Fruit fly (Drosophila melanogaster) whole organism, embryonic: ENCODE data around the gene His3.3B.

ENCODE experiments used
- Bgb ChIP-seq: fragments of 200-800 bp; sonication (Bioruptor generic); IDR thresholded peaks from 2 replicates; pipeline ENCODE4 v1.3.6; 2022; ENCODE audit warnings: missing biosample characterization, missing genetic modification characterization; ENCODE audit not compliant: partially characterized antibody
- Bteb2 ChIP-seq: fragments of 200-800 bp; sonication (Bioruptor generic); optimal IDR thresholded peaks from 2 replicates; lab custom pipeline; 2016; ENCODE audit warnings: missing biosample characterization, missing genetic modification characterization
- CG11093 ChIP-seq: fragments of 200-800 bp; sonication (Bioruptor generic); IDR thresholded peaks from 3 replicates; pipeline ENCODE4 v1.3.6; 2022; ENCODE audit warnings: missing biosample characterization, missing genetic modification characterization
- CG12071 ChIP-seq: fragments of 200-800 bp; sonication (Bioruptor generic); optimal IDR thresholded peaks from 3 replicates; lab custom pipeline; 2018; ENCODE audit warnings: missing biosample characterization, mild to moderate bottlenecking, missing genetic modification characterization
- CG14050 ChIP-seq: fragments of 200-800 bp; sonication (Bioruptor generic); IDR thresholded peaks from 3 replicates; pipeline ENCODE4 v1.3.6; 2022; ENCODE audit warnings: missing biosample characterization, missing genetic modification characterization
- CG1529 ChIP-seq: fragments of 200-800 bp; sonication (Bioruptor generic); optimal IDR thresholded peaks from 3 replicates; lab custom pipeline; 2018; ENCODE audit warnings: missing biosample characterization, missing genetic modification characterization
- CG17359 ChIP-seq: fragments of 200-800 bp; sonication (Bioruptor generic); optimal IDR thresholded peaks from 3 replicates; lab custom pipeline; 2018; ENCODE audit warnings: missing biosample characterization, mild to moderate bottlenecking, missing genetic modification characterization, moderate library complexity
- CG17612 ChIP-seq: fragments of 200-800 bp; sonication (Bioruptor generic); IDR thresholded peaks from 2 replicates; pipeline ENCODE4 v1.3.6; 2022; ENCODE audit warnings: missing biosample characterization, missing genetic modification characterization
- CG32767 ChIP-seq: fragments of 200-800 bp; sonication (Bioruptor generic); IDR thresholded peaks from 2 replicates; pipeline ENCODE4 v1.3.6; 2022; ENCODE audit warnings: missing biosample characterization, missing genetic modification characterization
- CG34224 ChIP-seq: fragments of 200-800 bp; sonication (Bioruptor generic); IDR thresholded peaks from 3 replicates; pipeline ENCODE4 v1.3.6; 2022; ENCODE audit warnings: missing biosample characterization, missing genetic modification characterization; ENCODE audit not compliant: partially characterized antibody
- CG4328 ChIP-seq: fragments of 200-800 bp; sonication (Bioruptor generic); optimal IDR thresholded peaks from 3 replicates; lab custom pipeline; 2017; ENCODE audit warnings: missing biosample characterization, missing genetic modification reagents, missing genetic modification characterization
- CG4730 ChIP-seq: fragments of 200-800 bp; sonication (Bioruptor generic); IDR thresholded peaks from 2 replicates; pipeline ENCODE4 v1.3.6; 2022; ENCODE audit warnings: missing biosample characterization, missing genetic modification characterization
- CG4854 ChIP-seq: fragments of 200-800 bp; sonication (Bioruptor generic); optimal IDR thresholded peaks from 2 replicates; lab custom pipeline; 2016; ENCODE audit warnings: missing biosample characterization, missing genetic modification characterization, inconsistent platforms
- CG6683 ChIP-seq: fragments of 200-800 bp; sonication (Bioruptor generic); optimal IDR thresholded peaks from 2 replicates; lab custom pipeline; 2017; ENCODE audit warnings: missing biosample characterization, mild to moderate bottlenecking, missing genetic modification characterization, missing genetic modification reagents
- CG7987 ChIP-seq: fragments of 200-800 bp; sonication (Bioruptor generic); optimal IDR thresholded peaks from 2 replicates; lab custom pipeline; 2018; ENCODE audit warnings: missing biosample characterization, mild to moderate bottlenecking, missing genetic modification characterization, moderate library complexity
- Dek ChIP-seq: fragments of 200-800 bp; sonication (Bioruptor generic); optimal IDR thresholded peaks from 3 replicates; lab custom pipeline; 2019; ENCODE audit warnings: missing biosample characterization, mild to moderate bottlenecking, missing genetic modification characterization, moderate library complexity
- Dll ChIP-seq: fragments of 200-800 bp; sonication (Bioruptor generic); IDR thresholded peaks from 4 replicates; pipeline ENCODE4 v1.3.6; 2022; ENCODE audit warnings: missing biosample characterization, missing genetic modification characterization; ENCODE audit not compliant: partially characterized antibody
- Doc3 ChIP-seq: fragments of 200-800 bp; sonication (Bioruptor generic); IDR thresholded peaks from 3 replicates; pipeline ENCODE4 v1.3.6; 2022; ENCODE audit warnings: missing biosample characterization, missing genetic modification characterization; ENCODE audit not compliant: partially characterized antibody
- HLH3B ChIP-seq: fragments of 200-800 bp; sonication (Bioruptor generic); IDR thresholded peaks from 2 replicates; pipeline ENCODE4 v1.3.6; 2022; ENCODE audit warnings: missing biosample characterization, missing genetic modification characterization
- Pdp1 ChIP-seq, 2 experiments: fragments of 200-800 bp; sonication (Bioruptor generic); optimal IDR thresholded peaks; 3 replicates each; lab custom pipeline; 2016; ENCODE audit warnings: missing biosample characterization in 2 of 2, missing genetic modification characterization in 2 of 2, mild to moderate bottlenecking in 1 of 2, moderate library complexity in 1 of 2
- Sox102F ChIP-seq: fragments of 200-800 bp; sonication (Bioruptor generic); optimal IDR thresholded peaks from 2 replicates; lab custom pipeline; 2018; ENCODE audit warnings: missing biosample characterization, mild to moderate bottlenecking, missing genetic modification characterization, moderate library complexity
- Spps ChIP-seq: fragments of 200-800 bp; sonication (Bioruptor generic); optimal IDR thresholded peaks from 2 replicates; lab custom pipeline; 2018; ENCODE audit warnings: missing biosample characterization, mild to moderate bottlenecking, missing genetic modification characterization
- TFAM ChIP-seq: fragments of 200-800 bp; sonication (Bioruptor generic); optimal IDR thresholded peaks from 2 replicates; lab custom pipeline; 2017; ENCODE audit warnings: missing biosample characterization, missing genetic modification characterization, inconsistent platforms
- al ChIP-seq: fragments of 200-800 bp; sonication (Bioruptor generic); IDR thresholded peaks from 2 replicates; pipeline ENCODE4 v1.3.6; 2022; ENCODE audit warnings: missing biosample characterization, missing genetic modification characterization
- ato ChIP-seq: fragments of 200-800 bp; sonication (Bioruptor generic); IDR thresholded peaks from 2 replicates; pipeline ENCODE4 v1.3.6; 2022; ENCODE audit warnings: missing biosample characterization, missing genetic modification characterization; ENCODE audit not compliant: partially characterized antibody
- bcd ChIP-seq: fragments of 200-800 bp; sonication (Bioruptor generic); optimal IDR thresholded peaks from 2 replicates; lab custom pipeline; 2017; ENCODE audit warnings: missing biosample characterization, mild to moderate bottlenecking, missing genetic modification characterization
- bowl ChIP-seq: fragments of 200-800 bp; sonication (Bioruptor generic); IDR thresholded peaks from 2 replicates; pipeline ENCODE4 v1.3.6; 2022; ENCODE audit warnings: missing biosample characterization, missing genetic modification characterization
- cato ChIP-seq: fragments of 200-800 bp; sonication (Bioruptor generic); optimal IDR thresholded peaks from 2 replicates; lab custom pipeline; 2016; ENCODE audit warnings: missing biosample characterization, missing genetic modification characterization, borderline replicate concordance
- chif ChIP-seq, 2 experiments: fragments of 200-800 bp; sonication (Bioruptor generic); optimal IDR thresholded peaks; 3 replicates each; lab custom pipeline; 2016; ENCODE audit warnings: missing biosample characterization in 2 of 2, missing genetic modification characterization in 2 of 2
- ci ChIP-seq: fragments of 200-800 bp; sonication (Bioruptor generic); IDR thresholded peaks from 3 replicates; pipeline ENCODE4 v1.3.6; 2022; ENCODE audit warnings: missing biosample characterization, missing genetic modification characterization
- dm ChIP-seq: fragments of 200-800 bp; sonication (Bioruptor generic); optimal IDR thresholded peaks from 3 replicates; lab custom pipeline; 2016; ENCODE audit warnings: missing biosample characterization, missing genetic modification characterization
- en ChIP-seq: fragments of 200-800 bp; sonication (Bioruptor generic); optimal IDR thresholded peaks from 2 replicates; lab custom pipeline; 2016; ENCODE audit warnings: missing biosample characterization, missing genetic modification characterization
- ftz-f1 ChIP-seq: fragments of 200-800 bp; sonication (Bioruptor generic); optimal IDR thresholded peaks from 2 replicates; lab custom pipeline; 2016; ENCODE audit warnings: missing biosample characterization, missing genetic modification characterization
- gce ChIP-seq: fragments of 200-800 bp; sonication (Bioruptor generic); IDR thresholded peaks from 3 replicates; pipeline ENCODE4 v1.3.6; 2022; ENCODE audit warnings: missing biosample characterization, missing genetic modification characterization
- hbn ChIP-seq: fragments of 200-800 bp; sonication (Bioruptor generic); IDR thresholded peaks from 2 replicates; pipeline ENCODE4 v1.3.6; 2022; ENCODE audit warnings: missing biosample characterization, missing genetic modification characterization; ENCODE audit not compliant: partially characterized antibody
- ken ChIP-seq: fragments of 200-800 bp; sonication (Bioruptor generic); IDR thresholded peaks from 3 replicates; pipeline ENCODE4 v1.3.6; 2022; ENCODE audit warnings: missing biosample characterization, missing genetic modification characterization
- lbe ChIP-seq: fragments of 200-800 bp; sonication (Bioruptor generic); optimal IDR thresholded peaks from 2 replicates; lab custom pipeline; 2016; ENCODE audit warnings: missing biosample characterization, mild to moderate bottlenecking, missing genetic modification characterization
- lov ChIP-seq, 2 experiments: fragments of 200-800 bp in 1 of 2; fragments of >200 bp in 1 of 2; sonication (Bioruptor generic) in 1 of 2; IDR thresholded peaks in 1 of 2; optimal IDR thresholded peaks in 1 of 2; 2 replicates in 1 of 2; 3 replicates in 1 of 2; pipeline versions ENCODE4 v1.3.6 to Lab custom; 2017 to 2022; ENCODE audit warnings: missing biosample characterization in 1 of 2, missing genetic modification characterization in 1 of 2
- nau ChIP-seq: fragments of 200-800 bp; sonication (Bioruptor generic); optimal IDR thresholded peaks from 3 replicates; lab custom pipeline; 2017; ENCODE audit warnings: missing biosample characterization, mild to moderate bottlenecking, missing genetic modification characterization, missing genetic modification reagents
- nom ChIP-seq: fragments of 200-800 bp; sonication (Bioruptor generic); optimal IDR thresholded peaks from 2 replicates; lab custom pipeline; 2017; ENCODE audit warnings: missing biosample characterization, missing genetic modification characterization, mild to moderate bottlenecking, moderate library complexity, missing genetic modification reagents
- peb ChIP-seq: fragments of 200-800 bp; sonication (Bioruptor generic); IDR thresholded peaks from 2 replicates; pipeline ENCODE4 v1.3.6; 2022; ENCODE audit warnings: missing biosample characterization, missing genetic modification characterization
- pita ChIP-seq: fragments of 200-800 bp; sonication (Bioruptor generic); optimal IDR thresholded peaks from 2 replicates; lab custom pipeline; 2017; ENCODE audit warnings: missing biosample characterization, mild to moderate bottlenecking, missing genetic modification characterization
- pzg ChIP-seq: fragments of 200-800 bp; sonication (Bioruptor generic); optimal IDR thresholded peaks from 3 replicates; lab custom pipeline; 2018; ENCODE audit warnings: missing biosample characterization, mild to moderate bottlenecking, missing genetic modification characterization, moderate library complexity
- scrt ChIP-seq: fragments of 200-800 bp; sonication (Bioruptor generic); optimal IDR thresholded peaks from 2 replicates; lab custom pipeline; 2018; ENCODE audit warnings: missing biosample characterization, mild to moderate bottlenecking, missing genetic modification characterization, moderate library complexity
- sima ChIP-seq: fragments of 200-800 bp; sonication (Bioruptor generic); optimal IDR thresholded peaks from 2 replicates; lab custom pipeline; 2016; ENCODE audit warnings: missing biosample characterization, missing genetic modification characterization
- slbo ChIP-seq: fragments of 200-800 bp; sonication (Bioruptor generic); IDR thresholded peaks from 2 replicates; pipeline ENCODE4 v1.3.6; 2022; ENCODE audit warnings: missing biosample characterization, missing genetic modification characterization
- so ChIP-seq: fragments of 200-800 bp; sonication (Bioruptor generic); IDR thresholded peaks from 3 replicates; pipeline ENCODE4 v1.3.6; 2022; ENCODE audit warnings: missing biosample characterization, missing genetic modification characterization
- tgo ChIP-seq: fragments of 200-800 bp; sonication (Bioruptor generic); IDR thresholded peaks from 3 replicates; pipeline ENCODE4 v1.3.6; 2022; ENCODE audit warnings: missing biosample characterization, missing genetic modification characterization
- unc-4 ChIP-seq: fragments of 200-800 bp; sonication (Bioruptor generic); IDR thresholded peaks from 2 replicates; pipeline ENCODE4 v1.3.6; 2022; ENCODE audit warnings: missing biosample characterization, missing genetic modification characterization; ENCODE audit not compliant: partially characterized antibody
- zf30C ChIP-seq: fragments of 200-800 bp; sonication (Bioruptor generic); optimal IDR thresholded peaks from 3 replicates; lab custom pipeline; 2018; ENCODE audit warnings: missing biosample characterization, mild to moderate bottlenecking, missing genetic modification characterization

Gene His3.3B

dm6 chrX:9134922-9135453, 21.5 kb downstream of the His3.3B start, which contains the start of gene fend (continued):
- TF ChIP-seq TFAM (GFP tag; lab: Kevin White, UChicago) = no peak
- TF ChIP-seq Dll = no peak
- no peak for TF ChIP-seq unc-4
- no peak for TF ChIP-seq pzg (GFP tag; lab: Kevin White, UChicago)
- TF ChIP-seq Bteb2 (GFP tag; lab: Kevin White, UChicago) = no peak
- no peak for TF ChIP-seq lbe
- TF ChIP-seq zf30C (GFP tag; lab: Kevin White, UChicago) = peak; percentile 42
- TF ChIP-seq HLH3B (GFP tag; lab: Robert Waterston, UW) = no peak
- TF ChIP-seq CG11093 (GFP tag; lab: Robert Waterston, UW) = no peak
- TF ChIP-seq nom (GFP tag; lab: Kevin White, UChicago) = peak; percentile 27
- no peak for TF ChIP-seq en (GFP tag; lab: Kevin White, UChicago)
- TF ChIP-seq CG4854 (GFP tag; lab: Kevin White, UChicago) = no peak
- TF ChIP-seq tgo (GFP tag; lab: Robert Waterston, UW) = no peak
- no peak for TF ChIP-seq Pdp1 (GFP tag; optimal IDR thresholded peaks at IDR 0.05; lab: Kevin White, UChicago)
- no peak for TF ChIP-seq Doc3 (GFP tag; lab: Robert Waterston, UW)
- TF ChIP-seq lov (optimal IDR thresholded peaks at IDR 0.05; lab: Kevin White, UChicago) = peak; percentile 51
- 0 out of 3 replicates have a peak, but pooled peaks have one; percentile 5 for TF ChIP-seq lov (GFP tag; IDR thresholded peaks at IDR 0.05; lab: Robert Waterston, UW)
- no peak for TF ChIP-seq CG7987 (GFP tag; lab: Kevin White, UChicago)
- TF ChIP-seq Bgb (GFP tag; lab: Robert Waterston, UW) = no peak
- no peak for TF ChIP-seq CG12071
- TF ChIP-seq ato (GFP tag; lab: Robert Waterston, UW) = no peak
- TF ChIP-seq CG6683 (GFP tag; lab: Kevin White, UChicago) = no peak
- TF ChIP-seq dm = no peak
- no peak for TF ChIP-seq gce (GFP tag; lab: Robert Waterston, UW)
- no peak for TF ChIP-seq so (GFP tag; lab: Robert Waterston, UW)
- TF ChIP-seq cato = no peak
- TF ChIP-seq al = no peak
- no peak for TF ChIP-seq CG4730 (GFP tag; lab: Robert Waterston, UW)
- TF ChIP-seq slbo (GFP tag; lab: Robert Waterston, UW) = no peak
- peak; percentile 17 for TF ChIP-seq CG1529 (GFP tag; lab: Kevin White, UChicago)
- TF ChIP-seq pita (GFP tag; lab: Kevin White, UChicago) = no peak
- peak; percentile 35 for TF ChIP-seq scrt
- no peak for TF ChIP-seq sima (GFP tag; lab: Kevin White, UChicago)
- TF ChIP-seq Spps (tag; lab: Kevin White, UChicago) = no peak
- TF ChIP-seq Sox102F = peak; percentile 6
- peak; percentile 48 for TF ChIP-seq bcd (GFP tag; lab: Kevin White, UChicago)
- no peak for TF ChIP-seq CG14050 (GFP tag; lab: Robert Waterston, UW)
- TF ChIP-seq ken (GFP tag; lab: Robert Waterston, UW) = no peak
- no peak for TF ChIP-seq CG4328 (GFP tag; lab: Kevin White, UChicago)
- no peak for TF ChIP-seq Dek (tag; lab: Kevin White, UChicago)
- TF ChIP-seq bowl = no peak
- no peak for TF ChIP-seq CG34224
- TF ChIP-seq ci (GFP tag; lab: Robert Waterston, UW) = no peak
- TF ChIP-seq hbn = no peak
- no peak for TF ChIP-seq peb (GFP tag; lab: Robert Waterston, UW)
- TF ChIP-seq nau (GFP tag; lab: Kevin White, UChicago) = peak; percentile 18
- TF ChIP-seq CG17359 = peak; percentile 11
- no peak for TF ChIP-seq chif (GFP tag; optimal IDR thresholded peaks at IDR 0.05; lab: Kevin White, UChicago)
- no peak for TF ChIP-seq CG32767
- TF ChIP-seq CG17612 (GFP tag; lab: Robert Waterston, UW) = no peak
- no peak for TF ChIP-seq ftz-f1 (GFP tag; lab: Kevin White, UChicago)
